Worm (Caenorhabditis elegans) whole organism, midembryonic: ENCODE data around the gene abch-1.

ENCODE experiments used
- T22C8.4 ChIP-seq: fragments of 200-800 bp; sonication (Bioruptor generic); IDR thresholded peaks from 2 replicates; pipeline ENCODE4 v1.3.6; 2022; ENCODE audit warnings: missing genetic modification characterization, missing compliant biosample characterization
- cog-1 ChIP-seq: sonication (generic microtip); optimal IDR thresholded peaks from 2 replicates; lab custom pipeline; 2016; ENCODE audit warnings: missing genetic modification characterization, missing compliant biosample characterization
- klf-2 ChIP-seq: fragments of 200-800 bp; sonication (Bioruptor generic); conservative IDR thresholded peaks from 2 replicates; pipeline ENCODE4 v1.3.6; 2022; ENCODE audit warnings: missing genetic modification reagents, missing genetic modification characterization, missing compliant biosample characterization
- med-1 ChIP-seq: sonication (generic microtip); optimal IDR thresholded peaks from 2 replicates; lab custom pipeline; 2017; ENCODE audit warnings: missing genetic modification characterization, mild to moderate bottlenecking, missing compliant biosample characterization, antibody characterized with exemption, missing genetic modification reagents; ENCODE audit not compliant: insufficient read depth
- ref-1 ChIP-seq: fragments of 200-800 bp; sonication (Bioruptor generic); conservative IDR thresholded peaks from 2 replicates; pipeline ENCODE4 v1.3.6; 2022; ENCODE audit warnings: missing genetic modification reagents, missing genetic modification characterization, missing compliant biosample characterization
- tab-1 ChIP-seq: fragments of 200-800 bp; sonication (Bioruptor generic); IDR thresholded peaks from 2 replicates; pipeline ENCODE4 v1.3.6; 2022; ENCODE audit warnings: missing genetic modification characterization, missing compliant biosample characterization
- ztf-29 ChIP-seq: fragments of 200-800 bp; sonication (Bioruptor generic); IDR thresholded peaks from 2 replicates; pipeline ENCODE4 v1.3.6; 2022; ENCODE audit warnings: missing genetic modification reagents, missing genetic modification characterization, missing compliant biosample characterization

DNA sequence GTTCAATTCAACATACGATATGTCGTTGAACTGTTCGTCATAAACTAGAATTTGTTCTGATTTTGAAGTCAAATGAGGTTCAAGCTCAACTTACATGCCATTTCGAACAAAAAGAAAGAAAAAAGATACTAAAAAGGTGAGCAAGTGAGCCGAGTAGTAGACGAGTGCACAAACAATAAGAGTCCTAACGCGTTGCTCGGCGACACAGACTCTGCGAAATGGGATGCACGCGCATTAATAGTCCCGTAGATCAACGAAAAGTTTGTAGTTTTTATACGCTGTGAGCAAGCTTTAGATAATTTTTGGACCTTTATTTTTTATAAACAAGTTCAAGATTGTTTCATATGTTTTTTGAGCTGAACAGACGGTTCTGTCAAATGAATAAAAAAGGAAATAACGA, 2.8 kb downstream of the abch-1 start, which contains the start of gene C56E6.4:
- TF ChIP-seq cog-1 (tag; lab: Kevin White, UChicago): no peak
- TF ChIP-seq klf-2 (GFP tag; lab: Robert Waterston, UW): no peak
- TF ChIP-seq ref-1 (GFP tag; lab: Robert Waterston, UW): no peak
- TF ChIP-seq T22C8.4: no peak
- TF ChIP-seq ztf-29 (GFP tag; lab: Robert Waterston, UW): no peak
- TF ChIP-seq tab-1 (GFP tag; lab: Robert Waterston, UW): no peak
- no peak for TF ChIP-seq med-1
